Worm (Caenorhabditis elegans): ENCODE data around the gene ZK84.1.

ce11 chrII:6047639-6048159 lies 27.2 kb downstream of the ZK84.1 start, which contains the start of the genes R12C12.6 and ran-5:
- TF ChIP-seq W03F9.2 (tag; optimal IDR thresholded peaks at IDR 0.05) (peak; percentile 88), him-1 (tag; optimal IDR thresholded peaks at IDR 0.05) (peak; percentile 36)
